Fruit fly (Drosophila melanogaster) Kc167 (cell line): ENCODE measurements around the gene sna.

Experiments used
- psq ChIP-seq: fragments of >200 bp; optimal IDR thresholded peaks from 2 replicates; lab custom pipeline; 2017; ENCODE audit warnings: missing external identifiers
- ttk ChIP-seq: sonication (Bioruptor generic); optimal IDR thresholded peaks from 2 replicates; lab custom pipeline; 2017; ENCODE audit warnings: missing external identifiers

DNA sequence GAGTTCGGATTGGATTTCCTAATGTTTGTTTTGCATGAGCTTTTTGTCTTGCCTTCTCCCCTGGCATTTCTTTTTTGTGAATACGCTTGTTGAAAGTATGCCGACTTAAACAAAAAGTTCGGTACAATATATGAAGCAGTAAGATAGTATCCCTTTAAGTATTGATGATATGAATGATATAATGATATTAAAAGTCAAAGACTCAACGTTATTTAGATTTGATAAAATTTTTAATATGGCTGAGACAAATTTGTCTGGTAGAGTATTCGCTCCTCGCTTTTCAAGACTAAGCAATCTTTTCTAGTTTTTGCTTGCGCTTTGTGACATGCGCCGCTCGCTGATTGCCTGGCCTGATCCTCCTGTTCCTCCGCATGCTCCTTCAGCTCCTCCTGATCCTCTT lies 3.7 kb downstream of the sna start:
- TF ChIP-seq psq (lab: Kevin White, UChicago) (no peak), ttk (lab: Kevin White, UChicago) (no peak)
